Fruit fly (Drosophila melanogaster): ENCODE measurements around the gene Pex16.

- TF ChIP-seq Hr39 (GFP tag; optimal IDR thresholded peaks at IDR 0.05) = no peak
- no peak for TF ChIP-seq ss (GFP tag; optimal IDR thresholded peaks at IDR 0.05)
- TF ChIP-seq CG32006 (GFP tag; optimal IDR thresholded peaks at IDR 0.05) = no peak
- TF ChIP-seq CG3919 (GFP tag; optimal IDR thresholded peaks at IDR 0.05) = no peak
- TF ChIP-seq Eip93F (GFP tag; optimal IDR thresholded peaks at IDR 0.05) = no peak
Observed at dm6 chr3L:20800208-20800607, 22.1 kb upstream of the Pex16 start, which contains the start of gene Spc105R.

All from whole organism, prepupa.